Fruit fly (Drosophila melanogaster) whole organism, prepupa: ENCODE data around the gene CG33325.
A peak's percentile ranks its signal among the peaks of the same experiment; 100 is the strongest.

Experiments
- Blimp-1 ChIP-seq: fragments of 200-800 bp; sonication (Bioruptor generic); optimal IDR thresholded peaks from 3 replicates; lab custom pipeline; 2017; ENCODE audit warnings: missing biosample characterization, missing genetic modification characterization, mild to moderate bottlenecking, moderate library complexity, missing genetic modification reagents
- CG10631 ChIP-seq: fragments of 200-800 bp; sonication (Bioruptor generic); optimal IDR thresholded peaks from 2 replicates; lab custom pipeline; 2016; ENCODE audit warnings: missing biosample characterization, missing genetic modification characterization
- CG11762 ChIP-seq: fragments of 200-800 bp; sonication (Bioruptor generic); optimal IDR thresholded peaks from 3 replicates; lab custom pipeline; 2016; ENCODE audit warnings: missing biosample characterization, missing genetic modification characterization; ENCODE audit not compliant: insufficient read depth
- CG11902 ChIP-seq: fragments of 200-800 bp; sonication (Bioruptor generic); optimal IDR thresholded peaks from 3 replicates; lab custom pipeline; 2016; ENCODE audit warnings: missing biosample characterization, missing genetic modification characterization
- CG1621 ChIP-seq: fragments of 200-800 bp; sonication (Bioruptor generic); optimal IDR thresholded peaks from 3 replicates; lab custom pipeline; 2018; ENCODE audit warnings: missing biosample characterization, mild to moderate bottlenecking, missing genetic modification characterization
- CG16779 ChIP-seq: fragments of 200-800 bp; sonication (Bioruptor generic); optimal IDR thresholded peaks from 3 replicates; lab custom pipeline; 2017; ENCODE audit warnings: missing biosample characterization, mild to moderate bottlenecking, missing genetic modification characterization
- CG31627 ChIP-seq: fragments of 200-800 bp; sonication (Bioruptor generic); optimal IDR thresholded peaks from 3 replicates; lab custom pipeline; 2016; ENCODE audit warnings: missing biosample characterization, missing genetic modification characterization
- CG32006 ChIP-seq: fragments of 200-800 bp; sonication (Bioruptor generic); optimal IDR thresholded peaks from 3 replicates; lab custom pipeline; 2017; ENCODE audit warnings: missing biosample characterization, mild to moderate bottlenecking, missing genetic modification characterization
- CG34406 ChIP-seq: fragments of 200-800 bp; sonication (Bioruptor generic); optimal IDR thresholded peaks from 3 replicates; lab custom pipeline; 2016; ENCODE audit warnings: missing biosample characterization, missing genetic modification characterization
- CG3919 ChIP-seq: fragments of 200-800 bp; sonication (Bioruptor generic); optimal IDR thresholded peaks from 3 replicates; lab custom pipeline; 2016; ENCODE audit warnings: missing biosample characterization, missing genetic modification characterization
- CG4318 ChIP-seq: fragments of 200-800 bp; sonication (Bioruptor generic); optimal IDR thresholded peaks from 3 replicates; lab custom pipeline; 2017; ENCODE audit warnings: missing biosample characterization, mild to moderate bottlenecking, missing genetic modification characterization
- CG6163 ChIP-seq: fragments of 200-800 bp; sonication (Bioruptor generic); IDR thresholded peaks from 3 replicates; pipeline ENCODE4 v1.3.6; 2022; ENCODE audit warnings: missing biosample characterization, missing genetic modification characterization
- CG6276 ChIP-seq: fragments of 200-800 bp; sonication (Bioruptor generic); optimal IDR thresholded peaks from 2 replicates; lab custom pipeline; 2017; ENCODE audit warnings: missing biosample characterization, mild to moderate bottlenecking, missing genetic modification characterization
- CG6808 ChIP-seq: fragments of 200-800 bp; sonication (Bioruptor generic); optimal IDR thresholded peaks from 3 replicates; lab custom pipeline; 2017; ENCODE audit warnings: missing biosample characterization, missing genetic modification characterization, mild to moderate bottlenecking, moderate library complexity, missing genetic modification reagents
- CG6854 ChIP-seq: fragments of 200-800 bp; sonication (Bioruptor generic); optimal IDR thresholded peaks from 2 replicates; lab custom pipeline; 2017; ENCODE audit warnings: missing biosample characterization, mild to moderate bottlenecking, missing genetic modification characterization
- CG7368 ChIP-seq: fragments of 200-800 bp; sonication (Bioruptor generic); optimal IDR thresholded peaks from 3 replicates; lab custom pipeline; 2016; ENCODE audit warnings: missing biosample characterization, missing genetic modification characterization
- CG8119 ChIP-seq: fragments of 200-800 bp; sonication (Bioruptor generic); IDR thresholded peaks from 3 replicates; pipeline ENCODE4 v1.3.6; 2022; ENCODE audit warnings: missing biosample characterization, missing genetic modification characterization
- CG8319 ChIP-seq: fragments of 200-800 bp; sonication (Bioruptor generic); optimal IDR thresholded peaks from 3 replicates; lab custom pipeline; 2016; ENCODE audit warnings: missing biosample characterization, missing genetic modification characterization
- Eip75B ChIP-seq: fragments of 200-800 bp; sonication (Bioruptor generic); optimal IDR thresholded peaks from 3 replicates; lab custom pipeline; 2016; ENCODE audit warnings: missing biosample characterization, missing genetic modification characterization
- Eip78C ChIP-seq: fragments of 200-800 bp; sonication (Bioruptor generic); peaks from one replicate; lab custom pipeline; 2016; ENCODE audit warnings: missing biosample characterization, missing genetic modification characterization
- Ets21C ChIP-seq: fragments of 200-800 bp; sonication (Bioruptor generic); optimal IDR thresholded peaks from 3 replicates; lab custom pipeline; 2016; ENCODE audit warnings: missing biosample characterization, missing genetic modification characterization
- Ets96B ChIP-seq: fragments of 200-800 bp; optimal IDR thresholded peaks from 2 replicates; lab custom pipeline; 2019; ENCODE audit warnings: missing biosample characterization, mild to moderate bottlenecking, missing genetic modification characterization, moderate library complexity
- Gug ChIP-seq: fragments of 200-800 bp; sonication (Bioruptor generic); IDR thresholded peaks from 2 replicates; pipeline ENCODE4 v1.3.6; 2022; ENCODE audit warnings: missing biosample characterization, missing genetic modification characterization
- Hr38 ChIP-seq: sonication (Bioruptor generic); optimal IDR thresholded peaks from 2 replicates; lab custom pipeline; 2016; ENCODE audit warnings: missing biosample characterization, missing genetic modification characterization
- Hr39 ChIP-seq: fragments of 200-800 bp; sonication (Bioruptor generic); optimal IDR thresholded peaks from 2 replicates; lab custom pipeline; 2016; ENCODE audit warnings: missing biosample characterization, missing genetic modification characterization
- Hr4 ChIP-seq: fragments of 200-800 bp; sonication (Bioruptor generic); optimal IDR thresholded peaks from 3 replicates; lab custom pipeline; 2016; ENCODE audit warnings: missing biosample characterization, missing genetic modification characterization
- Lpt ChIP-seq: fragments of 200-800 bp; sonication (Bioruptor generic); optimal IDR thresholded peaks from 3 replicates; lab custom pipeline; 2016; ENCODE audit warnings: missing biosample characterization, missing genetic modification characterization
- Smox ChIP-seq: fragments of 200-800 bp; sonication (Bioruptor generic); optimal IDR thresholded peaks from 3 replicates; lab custom pipeline; 2016; ENCODE audit warnings: missing biosample characterization, missing genetic modification characterization
- Sox102F ChIP-seq: fragments of 200-800 bp; sonication (Bioruptor generic); optimal IDR thresholded peaks from 2 replicates; lab custom pipeline; 2016; ENCODE audit warnings: missing biosample characterization, mild to moderate bottlenecking, missing genetic modification characterization
- Sox14 ChIP-seq: fragments of 200-800 bp; sonication (Bioruptor generic); optimal IDR thresholded peaks from 3 replicates; lab custom pipeline; 2016; ENCODE audit warnings: missing biosample characterization, missing genetic modification characterization
- achi ChIP-seq: fragments of 200-800 bp; sonication (Bioruptor generic); optimal IDR thresholded peaks from 3 replicates; lab custom pipeline; 2016; ENCODE audit warnings: missing biosample characterization, missing genetic modification characterization
- dsx ChIP-seq: fragments of 200-800 bp; optimal IDR thresholded peaks from 3 replicates; lab custom pipeline; 2019; ENCODE audit warnings: missing biosample characterization, mild to moderate bottlenecking, missing genetic modification characterization, moderate library complexity; ENCODE audit not compliant: poor library complexity, severe bottlenecking
- fd85E ChIP-seq: fragments of 200-800 bp; sonication (Bioruptor generic); optimal IDR thresholded peaks from 3 replicates; lab custom pipeline; 2016; ENCODE audit warnings: missing biosample characterization, missing genetic modification characterization
- lz ChIP-seq: fragments of 200-800 bp; sonication (Bioruptor generic); optimal IDR thresholded peaks from 3 replicates; lab custom pipeline; 2016; ENCODE audit warnings: missing biosample characterization, missing genetic modification characterization
- pdm3 ChIP-seq: fragments of 200-800 bp; sonication (Bioruptor generic); optimal IDR thresholded peaks from 3 replicates; lab custom pipeline; 2016; ENCODE audit warnings: missing biosample characterization, missing genetic modification characterization
- salr ChIP-seq, 2 experiments: fragments of 200-800 bp; sonication (Bioruptor generic); optimal IDR thresholded peaks; 3 replicates each; lab custom pipeline; 2016 to 2018; ENCODE audit warnings: missing biosample characterization in 2 of 2, missing genetic modification characterization in 2 of 2, mild to moderate bottlenecking in 1 of 2
- ss ChIP-seq, 2 experiments: fragments of 200-800 bp; sonication (Bioruptor generic); optimal IDR thresholded peaks; 2 replicates in 1 of 2; 3 replicates in 1 of 2; lab custom pipeline; 2017 to 2018; ENCODE audit warnings: mild to moderate bottlenecking in 2 of 2, missing biosample characterization in 2 of 2, missing genetic modification characterization in 2 of 2, moderate library complexity in 1 of 2
- svp ChIP-seq: fragments of 200-800 bp; sonication (Bioruptor generic); peaks from one replicate; lab custom pipeline; 2016; ENCODE audit warnings: missing biosample characterization, missing genetic modification characterization

The CG33325 gene

DNA sequence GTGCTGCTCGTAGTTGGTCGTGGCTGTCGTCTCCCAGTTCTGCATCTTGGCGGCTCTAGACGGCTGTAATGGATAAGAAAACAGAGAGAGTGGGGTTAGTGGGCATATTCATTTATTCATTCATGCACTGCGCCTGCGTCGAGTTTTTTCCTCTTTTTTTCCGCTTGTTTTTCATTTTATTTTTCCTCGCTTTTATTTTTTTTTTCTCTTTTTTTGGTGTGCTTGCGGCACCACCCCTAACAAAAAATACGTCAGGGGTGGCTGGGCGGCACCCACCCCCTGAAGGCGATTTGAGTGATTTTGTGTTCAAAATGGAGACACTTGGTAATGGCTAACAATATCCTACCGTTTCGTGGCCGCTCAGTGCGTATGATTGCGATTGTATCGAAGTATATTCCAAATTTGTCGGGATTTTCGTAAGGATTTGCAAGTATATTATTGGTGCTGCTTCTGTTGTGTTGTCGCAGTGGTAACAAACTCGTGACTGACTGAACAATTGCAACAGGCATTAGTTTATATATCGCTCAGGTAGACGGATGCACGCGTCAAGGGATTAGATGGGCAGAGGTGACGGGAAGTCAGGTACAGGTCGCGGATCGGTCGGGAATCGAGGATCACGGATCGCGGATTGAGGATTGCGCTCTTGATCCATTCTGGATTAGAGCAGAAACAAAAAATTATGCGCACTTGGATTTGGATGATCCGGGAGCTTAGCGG lies 14.4 kb upstream of the CG33325 start (continued):
- TF ChIP-seq CG11902 (GFP tag; lab: Kevin White, UChicago) (no peak), CG6163 (peak; percentile 98), Sox14 (GFP tag; lab: Kevin White, UChicago) (peak; percentile 9), CG7368 (GFP tag; lab: Kevin White, UChicago) (peak; percentile 84), CG6276 (GFP tag; lab: Kevin White, UChicago) (peak; percentile 95), CG34406 (GFP tag; lab: Kevin White, UChicago) (peak; percentile 70), Hr38 (no peak), CG1621 (tag; lab: Kevin White, UChicago) (no peak), CG6808 (GFP tag; lab: Kevin White, UChicago) (peak; percentile 86), Lpt (peak; percentile 87), ss (GFP tag; optimal IDR thresholded peaks at IDR 0.05; lab: Kevin White, UChicago) (peak; percentile 91 to 94), CG11762 (GFP tag; lab: Kevin White, UChicago) (peak; percentile 72), pdm3 (peak; percentile 77), Ets96B (peak; percentile 74), Blimp-1 (GFP tag; lab: Kevin White, UChicago) (no peak), svp (peak; percentile 37), CG32006 (GFP tag; lab: Kevin White, UChicago) (peak; percentile 69), CG10631 (peak; percentile 47), salr (GFP tag; optimal IDR thresholded peaks at IDR 0.05; lab: Kevin White, UChicago) (peak; percentile 64 to 77), Eip78C (GFP tag; lab: Kevin White, UChicago) (no peak), Hr39 (GFP tag; lab: Kevin White, UChicago) (no peak), CG4318 (peak; percentile 19), achi (peak; percentile 79), CG8319 (GFP tag; lab: Kevin White, UChicago) (peak; percentile 35)

DNA sequence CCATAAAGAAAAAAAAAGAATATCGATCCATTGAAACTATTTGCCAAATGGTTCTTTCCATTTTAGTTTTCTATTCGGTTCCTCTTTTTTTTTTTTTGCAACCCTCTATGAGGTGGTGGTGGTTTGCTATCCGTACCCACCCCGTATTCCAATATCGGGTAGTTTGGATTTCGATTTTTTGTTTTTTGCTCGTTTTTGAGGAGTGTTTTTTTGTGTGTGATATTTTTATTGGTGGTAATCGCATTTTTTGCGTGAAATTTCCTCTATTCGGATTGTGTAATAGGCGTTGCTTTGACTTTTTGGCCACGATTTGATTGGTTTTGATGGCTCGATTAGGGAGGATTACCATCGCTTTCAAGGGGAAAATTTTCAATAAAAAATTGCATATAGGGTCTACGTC lies 6.6 kb upstream of the CG33325 start:
- TF ChIP-seq CG6854 (GFP tag; lab: Kevin White, UChicago) (no peak), lz (GFP tag; lab: Kevin White, UChicago) (no peak), CG8319 (GFP tag; lab: Kevin White, UChicago) (no peak), CG31627 (GFP tag; lab: Kevin White, UChicago) (no peak), Hr4 (GFP tag; lab: Kevin White, UChicago) (no peak), CG11902 (GFP tag; lab: Kevin White, UChicago) (no peak), Smox (GFP tag; lab: Kevin White, UChicago) (no peak), Ets96B (no peak), Sox102F (no peak), Eip75B (GFP tag; lab: Kevin White, UChicago) (no peak), CG8119 (GFP tag; lab: Robert Waterston, UW) (no peak), CG34406 (GFP tag; lab: Kevin White, UChicago) (no peak), CG3919 (GFP tag; lab: Kevin White, UChicago) (no peak), fd85E (no peak), CG16779 (no peak), Eip78C (GFP tag; lab: Kevin White, UChicago) (no peak), Ets21C (no peak), dsx (GFP tag; lab: Kevin White, UChicago) (no peak), Lpt (no peak), Gug (GFP tag; lab: Robert Waterston, UW) (no peak)
